Fruit fly (Drosophila melanogaster) whole organism, embryonic: ENCODE results near the gene UQCR-14.
A peak's percentile ranks its signal among the peaks of the same experiment; 100 is the strongest.

ENCODE experiments used
- CG10543 ChIP-seq: fragments of 200-800 bp; sonication (Bioruptor generic); optimal IDR thresholded peaks from 3 replicates; lab custom pipeline; 2017; ENCODE audit warnings: missing biosample characterization, mild to moderate bottlenecking, missing genetic modification characterization, moderate library complexity
- CG10959 ChIP-seq: fragments of 200-800 bp; sonication (Bioruptor generic); IDR thresholded peaks from 2 replicates; pipeline ENCODE4 v1.3.6; 2022; ENCODE audit warnings: missing biosample characterization, missing genetic modification characterization
- CG11695 ChIP-seq: fragments of 200-800 bp; sonication (Bioruptor generic); IDR thresholded peaks from 3 replicates; pipeline ENCODE4 v1.3.6; 2022; ENCODE audit warnings: missing biosample characterization, missing genetic modification characterization
- CG13424 ChIP-seq: fragments of 200-800 bp; sonication (Bioruptor generic); optimal IDR thresholded peaks from 2 replicates; lab custom pipeline; 2019; ENCODE audit warnings: missing biosample characterization, mild to moderate bottlenecking, missing genetic modification characterization, moderate library complexity
- CG13894 ChIP-seq: fragments of 200-800 bp; sonication (Bioruptor generic); optimal IDR thresholded peaks from 3 replicates; lab custom pipeline; 2018; ENCODE audit warnings: missing biosample characterization, mild to moderate bottlenecking, missing genetic modification characterization, moderate library complexity
- CG15011 ChIP-seq: fragments of 200-800 bp; sonication (Bioruptor generic); optimal IDR thresholded peaks from 3 replicates; lab custom pipeline; 2018; ENCODE audit warnings: missing biosample characterization, mild to moderate bottlenecking, missing genetic modification characterization
- CG15601 ChIP-seq: fragments of 200-800 bp; sonication (Bioruptor generic); optimal IDR thresholded peaks from 3 replicates; lab custom pipeline; 2019; ENCODE audit warnings: missing biosample characterization, mild to moderate bottlenecking, missing genetic modification characterization, moderate library complexity
- CG16779 ChIP-seq: fragments of 200-800 bp; sonication (Bioruptor generic); IDR thresholded peaks from 2 replicates; pipeline ENCODE4 v1.3.6; 2022; ENCODE audit warnings: missing biosample characterization, missing genetic modification characterization
- CG17328 ChIP-seq: fragments of 200-800 bp; sonication (Bioruptor generic); IDR thresholded peaks from 2 replicates; pipeline ENCODE4 v1.3.6; 2022; ENCODE audit warnings: missing biosample characterization, missing genetic modification characterization
- CG2889 ChIP-seq: fragments of 200-800 bp; sonication (Bioruptor generic); IDR thresholded peaks from 3 replicates; pipeline ENCODE4 v1.3.6; 2022; ENCODE audit warnings: missing biosample characterization, missing genetic modification characterization
- CG31388 ChIP-seq: fragments of 200-800 bp; sonication (Bioruptor generic); optimal IDR thresholded peaks from 2 replicates; lab custom pipeline; 2016; ENCODE audit warnings: missing biosample characterization, missing genetic modification characterization
- CG31441 ChIP-seq: fragments of 200-800 bp; sonication (Bioruptor generic); IDR thresholded peaks from 2 replicates; pipeline ENCODE4 v1.3.6; 2022; ENCODE audit warnings: missing biosample characterization, missing genetic modification characterization
- CG32532 ChIP-seq: fragments of 200-800 bp; sonication (Bioruptor generic); IDR thresholded peaks from 2 replicates; pipeline ENCODE4 v1.3.6; 2022; ENCODE audit warnings: missing biosample characterization, missing genetic modification characterization
- CG34376 ChIP-seq: fragments of 200-800 bp; sonication (Bioruptor generic); optimal IDR thresholded peaks from 2 replicates; lab custom pipeline; 2018; ENCODE audit warnings: missing biosample characterization, mild to moderate bottlenecking, missing genetic modification characterization
- CG4328 ChIP-seq: fragments of 200-800 bp; sonication (Bioruptor generic); optimal IDR thresholded peaks from 3 replicates; lab custom pipeline; 2017; ENCODE audit warnings: missing biosample characterization, missing genetic modification reagents, missing genetic modification characterization
- CG4617 ChIP-seq: fragments of 200-800 bp; sonication (Bioruptor generic); optimal IDR thresholded peaks from 3 replicates; lab custom pipeline; 2016; ENCODE audit warnings: missing biosample characterization, missing genetic modification characterization, borderline replicate concordance
- CG5245 ChIP-seq: fragments of 200-800 bp; sonication (Bioruptor generic); optimal IDR thresholded peaks from 3 replicates; lab custom pipeline; 2016; ENCODE audit warnings: missing biosample characterization, missing genetic modification characterization
- CG6813 ChIP-seq: fragments of 200-800 bp; sonication (Bioruptor generic); optimal IDR thresholded peaks from 2 replicates; lab custom pipeline; 2017; ENCODE audit warnings: missing biosample characterization, missing genetic modification characterization, mild to moderate bottlenecking, moderate library complexity, missing genetic modification reagents
- CG7928 ChIP-seq: fragments of 200-800 bp; sonication (Bioruptor generic); optimal IDR thresholded peaks from 2 replicates; lab custom pipeline; 2017; ENCODE audit warnings: missing biosample characterization, mild to moderate bottlenecking, missing genetic modification characterization
- CG8359 ChIP-seq: fragments of 200-800 bp; sonication (Bioruptor generic); optimal IDR thresholded peaks from 2 replicates; lab custom pipeline; 2017; ENCODE audit warnings: missing biosample characterization, mild to moderate bottlenecking, missing genetic modification characterization, borderline replicate concordance
- CG9609 ChIP-seq: fragments of 200-800 bp; sonication (Bioruptor generic); optimal IDR thresholded peaks from 3 replicates; lab custom pipeline; 2016; ENCODE audit warnings: missing biosample characterization, missing genetic modification characterization
- CG9727 ChIP-seq: fragments of 200-800 bp; sonication (Bioruptor generic); optimal IDR thresholded peaks from 3 replicates; lab custom pipeline; 2017; ENCODE audit warnings: missing biosample characterization, mild to moderate bottlenecking, missing genetic modification characterization
- Dfd ChIP-seq, 2 experiments: fragments of >200 bp; optimal IDR thresholded peaks; 2 replicates each; lab custom pipeline; 2017; ENCODE audit warnings: missing biosample characterization in 2 of 2, missing genetic modification characterization in 2 of 2
- Fer2 ChIP-seq: fragments of 200-800 bp; sonication (Bioruptor generic); optimal IDR thresholded peaks from 2 replicates; lab custom pipeline; 2018; ENCODE audit warnings: missing biosample characterization, mild to moderate bottlenecking, missing genetic modification characterization, moderate library complexity
- Fer3 ChIP-seq: fragments of 200-800 bp; sonication (Bioruptor generic); optimal IDR thresholded peaks from 2 replicates; lab custom pipeline; 2018; ENCODE audit warnings: missing biosample characterization, mild to moderate bottlenecking, missing genetic modification characterization, moderate library complexity
- Hey ChIP-seq: fragments of 200-800 bp; sonication (Bioruptor generic); optimal IDR thresholded peaks from 3 replicates; lab custom pipeline; 2018; ENCODE audit warnings: missing biosample characterization, mild to moderate bottlenecking, missing genetic modification characterization
- Lhr ChIP-seq: fragments of 200-800 bp; sonication (Bioruptor generic); optimal IDR thresholded peaks from 3 replicates; lab custom pipeline; 2017; ENCODE audit warnings: mild to moderate bottlenecking, missing biosample characterization, missing genetic modification reagents, missing genetic modification characterization
- Lpt ChIP-seq: fragments of >200 bp; optimal IDR thresholded peaks from 2 replicates; lab custom pipeline; 2018; ENCODE audit warnings: missing biosample characterization, missing genetic modification characterization
- Nf-YC ChIP-seq: fragments of 200-800 bp; optimal IDR thresholded peaks from 3 replicates; lab custom pipeline; 2019; ENCODE audit warnings: missing biosample characterization, mild to moderate bottlenecking, missing genetic modification characterization, moderate library complexity
- Poxn ChIP-seq: fragments of 200-800 bp; sonication (Bioruptor generic); IDR thresholded peaks from 2 replicates; pipeline ENCODE4 v1.3.6; 2022; ENCODE audit warnings: missing biosample characterization, missing genetic modification characterization
- Ssrp ChIP-seq: fragments of 200-800 bp; sonication (Bioruptor generic); optimal IDR thresholded peaks from 2 replicates; lab custom pipeline; 2018; ENCODE audit warnings: missing biosample characterization, mild to moderate bottlenecking, missing genetic modification characterization, moderate library complexity
- Vsx1 ChIP-seq: fragments of 200-800 bp; sonication (Bioruptor generic); optimal IDR thresholded peaks from 2 replicates; lab custom pipeline; 2017; ENCODE audit warnings: missing biosample characterization, mild to moderate bottlenecking, missing genetic modification characterization, missing genetic modification reagents
- ab ChIP-seq: fragments of 200-800 bp; sonication (Bioruptor generic); optimal IDR thresholded peaks from 2 replicates; lab custom pipeline; 2016; ENCODE audit warnings: missing biosample characterization, missing genetic modification characterization
- aop ChIP-seq: fragments of 200-800 bp; sonication (Bioruptor generic); IDR thresholded peaks from 2 replicates; pipeline ENCODE4 v1.3.6; 2022; ENCODE audit warnings: missing biosample characterization, missing genetic modification characterization
- ash1 ChIP-seq: fragments of 200-800 bp; sonication (Bioruptor generic); optimal IDR thresholded peaks from 2 replicates; lab custom pipeline; 2018; ENCODE audit warnings: missing biosample characterization, mild to moderate bottlenecking, missing genetic modification characterization
- cg ChIP-seq: fragments of 200-800 bp; sonication (Bioruptor generic); optimal IDR thresholded peaks from 3 replicates; lab custom pipeline; 2019; ENCODE audit warnings: missing biosample characterization, mild to moderate bottlenecking, missing genetic modification characterization, moderate library complexity
- croc ChIP-seq: fragments of 200-800 bp; sonication (Bioruptor generic); conservative IDR thresholded peaks from 3 replicates; pipeline ENCODE4 v1.3.6; 2022; ENCODE audit warnings: missing biosample characterization, missing genetic modification characterization
- fru ChIP-seq: fragments of >200 bp; optimal IDR thresholded peaks from 2 replicates; lab custom pipeline; 2017
- gt ChIP-seq: fragments of 200-800 bp; sonication (Bioruptor generic); IDR thresholded peaks from 2 replicates; pipeline ENCODE4 v1.3.6; 2022; ENCODE audit warnings: missing biosample characterization, missing genetic modification characterization
- mam ChIP-seq: fragments of 200-800 bp; sonication (Bioruptor generic); optimal IDR thresholded peaks from 3 replicates; lab custom pipeline; 2016; ENCODE audit warnings: missing biosample characterization, missing genetic modification characterization
- nmo ChIP-seq: fragments of 200-800 bp; sonication (Bioruptor generic); optimal IDR thresholded peaks from 2 replicates; lab custom pipeline; 2018; ENCODE audit warnings: missing biosample characterization, mild to moderate bottlenecking, missing genetic modification characterization, moderate library complexity
- org-1 ChIP-seq: fragments of 200-800 bp; sonication (Bioruptor generic); optimal IDR thresholded peaks from 2 replicates; lab custom pipeline; 2017; ENCODE audit warnings: missing biosample characterization, missing genetic modification characterization
- pfk ChIP-seq: fragments of 200-800 bp; sonication (Bioruptor generic); optimal IDR thresholded peaks from 2 replicates; lab custom pipeline; 2018; ENCODE audit warnings: missing biosample characterization, mild to moderate bottlenecking, missing genetic modification characterization, moderate library complexity
- sc ChIP-seq, 3 experiments: fragments of >200 bp in 2 of 3; fragments of 200-800 bp in 1 of 3; sonication (Bioruptor generic) in 1 of 3; optimal IDR thresholded peaks; 2 replicates in 2 of 3; 3 replicates in 1 of 3; lab custom pipeline; 2017; ENCODE audit warnings: mild to moderate bottlenecking in 1 of 3, missing biosample characterization in 1 of 3, missing genetic modification characterization in 1 of 3, missing genetic modification reagents in 1 of 3
- sens ChIP-seq: fragments of 200-800 bp; sonication (Bioruptor generic); peaks from one replicate; lab custom pipeline; 2016; ENCODE audit warnings: missing biosample characterization, missing genetic modification characterization
- slou ChIP-seq: fragments of 200-800 bp; sonication (Bioruptor generic); optimal IDR thresholded peaks from 3 replicates; lab custom pipeline; 2016; ENCODE audit warnings: missing biosample characterization, missing genetic modification characterization
- sna ChIP-seq: fragments of 200-800 bp; sonication (Bioruptor generic); IDR thresholded peaks from 2 replicates; pipeline ENCODE4 v1.3.6; 2022; ENCODE audit warnings: missing biosample characterization, missing genetic modification characterization; ENCODE audit not compliant: partially characterized antibody
- tap ChIP-seq: fragments of 200-800 bp; optimal IDR thresholded peaks from 3 replicates; lab custom pipeline; 2019; ENCODE audit warnings: missing biosample characterization, mild to moderate bottlenecking, missing genetic modification characterization, moderate library complexity
- trh ChIP-seq: fragments of 200-800 bp; sonication (Bioruptor generic); optimal IDR thresholded peaks from 2 replicates; lab custom pipeline; 2016; ENCODE audit warnings: missing biosample characterization, missing genetic modification characterization
- twi ChIP-seq: fragments of 200-800 bp; optimal IDR thresholded peaks from 2 replicates; lab custom pipeline; 2019; ENCODE audit warnings: missing biosample characterization, mild to moderate bottlenecking, missing genetic modification characterization, moderate library complexity

The UQCR-14 gene

dm6 chrX:16278783-16279182, 7.3 kb upstream of the UQCR-14 start (continued):
- TF ChIP-seq Hey (peak; percentile 61), twi (tag; lab: Kevin White, UChicago) (peak; percentile 74), CG7928 (GFP tag; lab: Kevin White, UChicago) (peak; percentile 39), Nf-YC (tag; lab: Kevin White, UChicago) (peak; percentile 82), CG31388 (no peak), CG4328 (GFP tag; lab: Kevin White, UChicago) (peak; percentile 91), tap (tag; lab: Kevin White, UChicago) (peak; percentile 83), CG15011 (peak; percentile 76), CG15601 (tag; lab: Kevin White, UChicago) (peak; percentile 79), Dfd (GFP tag; optimal IDR thresholded peaks at IDR 0.05; lab: Kevin White, UChicago) (no peak), mam (GFP tag; lab: Kevin White, UChicago) (no peak), Poxn (GFP tag; lab: Robert Waterston, UW) (no peak), gt (peak; percentile 34; the same call in 1 of the 2 replicates), sens (GFP tag; lab: Kevin White, UChicago) (peak; percentile 87), CG4617 (peak; percentile 9), CG11695 (GFP tag; lab: Robert Waterston, UW) (peak; percentile 85), CG13424 (tag; lab: Kevin White, UChicago) (peak; percentile 91), Vsx1 (peak; percentile 80), CG10543 (GFP tag; lab: Kevin White, UChicago) (peak; percentile 87), CG32532 (GFP tag; lab: Robert Waterston, UW) (peak; percentile 81), trh (GFP tag; lab: Kevin White, UChicago) (peak; percentile 7), cg (GFP tag; lab: Kevin White, UChicago) (peak; percentile 68), fru (lab: Kevin White, UChicago) (no peak), croc (peak; percentile 67), CG17328 (GFP tag; lab: Robert Waterston, UW) (peak; percentile 81), ab (GFP tag; lab: Kevin White, UChicago) (no peak), Lpt (GFP tag; lab: Kevin White, UChicago) (no peak), Ssrp (peak; percentile 78), CG10959 (GFP tag; lab: Robert Waterston, UW) (peak; percentile 78), sc (optimal IDR thresholded peaks at IDR 0.05; lab: Kevin White, UChicago) (no peak), sc (GFP tag; optimal IDR thresholded peaks at IDR 0.05; lab: Kevin White, UChicago) (peak; percentile 68), pfk (GFP tag; lab: Kevin White, UChicago) (peak; percentile 57), CG9727 (GFP tag; lab: Kevin White, UChicago) (peak; percentile 80), org-1 (peak; percentile 78), CG9609 (peak; percentile 61), CG31441 (GFP tag; lab: Robert Waterston, UW) (peak; percentile 60), CG34376 (GFP tag; lab: Kevin White, UChicago) (peak; percentile 69), CG8359 (peak; percentile 75), CG16779 (GFP tag; lab: Robert Waterston, UW) (0 out of 2 replicates have a peak, but pooled peaks have one; percentile 62), Fer2 (tag; lab: Kevin White, UChicago) (peak; percentile 59), CG5245 (GFP tag; lab: Kevin White, UChicago) (peak; percentile 70), sna (no peak), aop (GFP tag; lab: Robert Waterston, UW) (no peak), CG6813 (GFP tag; lab: Kevin White, UChicago) (peak; percentile 96), CG2889 (GFP tag; lab: Robert Waterston, UW) (peak; percentile 72; the same call in 2 of the 3 replicates), Lhr (peak; percentile 70), slou (GFP tag; lab: Kevin White, UChicago) (no peak), CG13894 (tag; lab: Kevin White, UChicago) (peak; percentile 67), ash1 (GFP tag; lab: Kevin White, UChicago) (no peak), nmo (GFP tag; lab: Kevin White, UChicago) (peak; percentile 75), Fer3 (tag; lab: Kevin White, UChicago) (peak; percentile 76)
